Fruit fly (Drosophila melanogaster) whole organism, embryonic: Measurements from ENCODE around the gene sage.

Experiments used
- CG12299 ChIP-seq: fragments of 200-800 bp; sonication (Bioruptor generic); optimal IDR thresholded peaks from 2 replicates; lab custom pipeline; 2018; ENCODE audit warnings: missing biosample characterization, mild to moderate bottlenecking, missing genetic modification characterization
- CG12391 ChIP-seq: fragments of 200-800 bp; sonication (Bioruptor generic); optimal IDR thresholded peaks from 3 replicates; lab custom pipeline; 2018; ENCODE audit warnings: missing biosample characterization, mild to moderate bottlenecking, missing genetic modification characterization, moderate library complexity
- CG13775 ChIP-seq: fragments of 200-800 bp; sonication (Bioruptor generic); optimal IDR thresholded peaks from 3 replicates; lab custom pipeline; 2017; ENCODE audit warnings: missing biosample characterization, mild to moderate bottlenecking, missing genetic modification characterization
- CG14667 ChIP-seq: fragments of 200-800 bp; sonication (Bioruptor generic); IDR thresholded peaks from 2 replicates; pipeline ENCODE4 v1.3.6; 2022; ENCODE audit warnings: missing biosample characterization, missing genetic modification characterization
- CG15269 ChIP-seq: fragments of 200-800 bp; sonication (Bioruptor generic); optimal IDR thresholded peaks from 2 replicates; lab custom pipeline; 2018; ENCODE audit warnings: missing biosample characterization, mild to moderate bottlenecking, missing genetic modification characterization, moderate library complexity
- CG17186 ChIP-seq: fragments of 200-800 bp; sonication (Bioruptor generic); optimal IDR thresholded peaks from 3 replicates; lab custom pipeline; 2017; ENCODE audit warnings: missing biosample characterization, missing genetic modification reagents, missing genetic modification characterization
- CG17568 ChIP-seq: fragments of 200-800 bp; sonication (Bioruptor generic); optimal IDR thresholded peaks from 2 replicates; lab custom pipeline; 2018; ENCODE audit warnings: missing biosample characterization, mild to moderate bottlenecking, missing genetic modification characterization, moderate library complexity
- CG18262 ChIP-seq: fragments of 200-800 bp; optimal IDR thresholded peaks from 3 replicates; lab custom pipeline; 2019; ENCODE audit warnings: missing biosample characterization, mild to moderate bottlenecking, missing genetic modification characterization, moderate library complexity
- CG2202 ChIP-seq: fragments of 200-800 bp; sonication (Bioruptor generic); optimal IDR thresholded peaks from 2 replicates; lab custom pipeline; 2018; ENCODE audit warnings: missing biosample characterization, mild to moderate bottlenecking, missing genetic modification characterization
- CG32767 ChIP-seq: fragments of 200-800 bp; sonication (Bioruptor generic); IDR thresholded peaks from 2 replicates; pipeline ENCODE4 v1.3.6; 2022; ENCODE audit warnings: missing biosample characterization, missing genetic modification characterization
- CG34422 ChIP-seq: fragments of 200-800 bp; sonication (Bioruptor generic); IDR thresholded peaks from 3 replicates; pipeline ENCODE4 v1.3.6; 2022; ENCODE audit warnings: missing biosample characterization, missing genetic modification characterization
- CG4730 ChIP-seq: fragments of 200-800 bp; sonication (Bioruptor generic); IDR thresholded peaks from 2 replicates; pipeline ENCODE4 v1.3.6; 2022; ENCODE audit warnings: missing biosample characterization, missing genetic modification characterization
- CG6272 ChIP-seq: fragments of 200-800 bp; sonication (Bioruptor generic); IDR thresholded peaks from 2 replicates; pipeline ENCODE4 v1.3.6; 2022; ENCODE audit warnings: missing biosample characterization, missing genetic modification characterization
- CG6654 ChIP-seq: fragments of 200-800 bp; sonication (Bioruptor generic); optimal IDR thresholded peaks from 2 replicates; lab custom pipeline; 2017; ENCODE audit warnings: missing biosample characterization, mild to moderate bottlenecking, missing genetic modification characterization
- CG8281 ChIP-seq: fragments of 200-800 bp; sonication (Bioruptor generic); optimal IDR thresholded peaks from 2 replicates; lab custom pipeline; 2018; ENCODE audit warnings: missing biosample characterization, mild to moderate bottlenecking, missing genetic modification characterization, moderate library complexity
- CG8388 ChIP-seq: fragments of 200-800 bp; sonication (Bioruptor generic); optimal IDR thresholded peaks from 2 replicates; lab custom pipeline; 2019; ENCODE audit warnings: missing biosample characterization, mild to moderate bottlenecking, missing genetic modification characterization, moderate library complexity
- HLH3B ChIP-seq: fragments of 200-800 bp; sonication (Bioruptor generic); IDR thresholded peaks from 2 replicates; pipeline ENCODE4 v1.3.6; 2022; ENCODE audit warnings: missing biosample characterization, missing genetic modification characterization
- HLH54F ChIP-seq: fragments of 200-800 bp; sonication (Bioruptor generic); optimal IDR thresholded peaks from 3 replicates; lab custom pipeline; 2016; ENCODE audit warnings: missing biosample characterization, missing genetic modification characterization
- HmgZ ChIP-seq: fragments of 200-800 bp; sonication (Bioruptor generic); optimal IDR thresholded peaks from 2 replicates; lab custom pipeline; 2018; ENCODE audit warnings: missing biosample characterization, mild to moderate bottlenecking, missing genetic modification characterization
- Med ChIP-seq: fragments of 200-800 bp; sonication (Bioruptor generic); peaks from one replicate; lab custom pipeline; 2016; ENCODE audit warnings: missing biosample characterization, missing genetic modification characterization, mild to moderate bottlenecking, inconsistent platforms, moderate library complexity
- NK7.1 ChIP-seq: fragments of 200-800 bp; sonication (Bioruptor generic); optimal IDR thresholded peaks from 3 replicates; lab custom pipeline; 2016; ENCODE audit warnings: missing biosample characterization, missing genetic modification characterization
- Nf-YA ChIP-seq: fragments of 200-800 bp; sonication (Bioruptor generic); IDR thresholded peaks from 2 replicates; pipeline ENCODE4 v1.3.6; 2022; ENCODE audit warnings: missing biosample characterization, missing genetic modification characterization
- Oli ChIP-seq: fragments of 200-800 bp; sonication (Bioruptor generic); optimal IDR thresholded peaks from 2 replicates; lab custom pipeline; 2018; ENCODE audit warnings: missing biosample characterization, mild to moderate bottlenecking, missing genetic modification characterization, moderate library complexity
- Optix ChIP-seq: fragments of 200-800 bp; sonication (Bioruptor generic); IDR thresholded peaks from 3 replicates; pipeline ENCODE4 v1.3.6; 2022; ENCODE audit warnings: missing biosample characterization, missing genetic modification characterization
- Sin3A ChIP-seq: fragments of >200 bp; optimal IDR thresholded peaks from 2 replicates; lab custom pipeline; 2018
- Sox100B ChIP-seq: fragments of 200-800 bp; sonication (Bioruptor generic); optimal IDR thresholded peaks from 3 replicates; lab custom pipeline; 2018; ENCODE audit warnings: missing biosample characterization, mild to moderate bottlenecking, missing genetic modification characterization
- TFAM ChIP-seq: fragments of 200-800 bp; sonication (Bioruptor generic); optimal IDR thresholded peaks from 2 replicates; lab custom pipeline; 2017; ENCODE audit warnings: missing biosample characterization, missing genetic modification characterization, inconsistent platforms
- az2 ChIP-seq: fragments of 200-800 bp; sonication (Bioruptor generic); optimal IDR thresholded peaks from 3 replicates; lab custom pipeline; 2016; ENCODE audit warnings: missing biosample characterization, missing genetic modification characterization
- br ChIP-seq: fragments of >200 bp; optimal IDR thresholded peaks from 2 replicates; lab custom pipeline; 2017
- cato ChIP-seq: fragments of 200-800 bp; sonication (Bioruptor generic); optimal IDR thresholded peaks from 2 replicates; lab custom pipeline; 2016; ENCODE audit warnings: missing biosample characterization, missing genetic modification characterization, borderline replicate concordance
- caup ChIP-seq: fragments of 200-800 bp; sonication (Bioruptor generic); optimal IDR thresholded peaks from 3 replicates; lab custom pipeline; 2017; ENCODE audit warnings: missing biosample characterization, mild to moderate bottlenecking, missing genetic modification characterization, moderate library complexity; ENCODE audit not compliant: severe bottlenecking
- chif ChIP-seq, 2 experiments: fragments of 200-800 bp; sonication (Bioruptor generic); optimal IDR thresholded peaks; 3 replicates each; lab custom pipeline; 2016; ENCODE audit warnings: missing biosample characterization in 2 of 2, missing genetic modification characterization in 2 of 2
- dan ChIP-seq: fragments of 200-800 bp; sonication (Bioruptor generic); IDR thresholded peaks from 2 replicates; pipeline ENCODE4 v1.3.6; 2022; ENCODE audit warnings: missing biosample characterization, missing genetic modification characterization
- dmrt11E ChIP-seq: fragments of 200-800 bp; sonication (Bioruptor generic); optimal IDR thresholded peaks from 3 replicates; lab custom pipeline; 2018; ENCODE audit warnings: missing biosample characterization, mild to moderate bottlenecking, missing genetic modification characterization, moderate library complexity
- dysf ChIP-seq: fragments of 200-800 bp; sonication (Bioruptor generic); IDR thresholded peaks from 3 replicates; pipeline ENCODE4 v1.3.6; 2022; ENCODE audit warnings: missing biosample characterization, missing genetic modification characterization
- eve ChIP-seq, 2 experiments: fragments of >200 bp; optimal IDR thresholded peaks; 2 replicates each; lab custom pipeline; 2017; ENCODE audit warnings: missing biosample characterization in 2 of 2, missing genetic modification characterization in 2 of 2
- gro ChIP-seq: fragments of 200-800 bp; sonication (Bioruptor generic); optimal IDR thresholded peaks from 2 replicates; lab custom pipeline; 2016; ENCODE audit warnings: missing biosample characterization, missing genetic modification characterization
- lbe ChIP-seq: fragments of 200-800 bp; sonication (Bioruptor generic); optimal IDR thresholded peaks from 2 replicates; lab custom pipeline; 2016; ENCODE audit warnings: missing biosample characterization, mild to moderate bottlenecking, missing genetic modification characterization
- mirr ChIP-seq: fragments of 200-800 bp; sonication (Bioruptor generic); optimal IDR thresholded peaks from 3 replicates; lab custom pipeline; 2018; ENCODE audit warnings: missing biosample characterization, mild to moderate bottlenecking, missing genetic modification characterization
- nau ChIP-seq: fragments of 200-800 bp; sonication (Bioruptor generic); optimal IDR thresholded peaks from 3 replicates; lab custom pipeline; 2017; ENCODE audit warnings: missing biosample characterization, mild to moderate bottlenecking, missing genetic modification characterization, missing genetic modification reagents
- odd ChIP-seq: fragments of 200-800 bp; sonication (Bioruptor generic); optimal IDR thresholded peaks from 2 replicates; lab custom pipeline; 2017; ENCODE audit warnings: missing biosample characterization, mild to moderate bottlenecking, missing genetic modification characterization
- pan ChIP-seq, 4 experiments: fragments of >200 bp in 3 of 4; fragments of 200-800 bp in 1 of 4; sonication (Bioruptor generic) in 1 of 4; optimal IDR thresholded peaks in 3 of 4; IDR thresholded peaks in 1 of 4; 2 replicates each; pipeline versions ENCODE4 v1.3.6 to Lab custom; 2017 to 2022; ENCODE audit warnings: missing biosample characterization in 2 of 4, missing genetic modification characterization in 2 of 4, mixed read lengths in 1 of 4
- peb ChIP-seq: fragments of 200-800 bp; sonication (Bioruptor generic); IDR thresholded peaks from 2 replicates; pipeline ENCODE4 v1.3.6; 2022; ENCODE audit warnings: missing biosample characterization, missing genetic modification characterization
- ranshi ChIP-seq: fragments of 200-800 bp; sonication (Bioruptor generic); IDR thresholded peaks from 2 replicates; pipeline ENCODE4 v1.3.6; 2022; ENCODE audit warnings: missing biosample characterization, missing genetic modification characterization
- repo ChIP-seq: fragments of 200-800 bp; sonication (Bioruptor generic); optimal IDR thresholded peaks from 2 replicates; lab custom pipeline; 2016; ENCODE audit warnings: missing biosample characterization, missing genetic modification characterization
- sd ChIP-seq: fragments of 200-800 bp; sonication (Bioruptor generic); optimal IDR thresholded peaks from 3 replicates; lab custom pipeline; 2018; ENCODE audit warnings: missing biosample characterization, mild to moderate bottlenecking, missing genetic modification characterization, moderate library complexity
- sna ChIP-seq: fragments of 200-800 bp; sonication (Bioruptor generic); IDR thresholded peaks from 2 replicates; pipeline ENCODE4 v1.3.6; 2022; ENCODE audit warnings: missing biosample characterization, missing genetic modification characterization; ENCODE audit not compliant: partially characterized antibody
- sr ChIP-seq: fragments of 200-800 bp; sonication (Bioruptor generic); IDR thresholded peaks from 3 replicates; pipeline ENCODE4 v1.3.6; 2022; ENCODE audit warnings: missing biosample characterization, missing genetic modification characterization
- tgo ChIP-seq: fragments of 200-800 bp; sonication (Bioruptor generic); IDR thresholded peaks from 3 replicates; pipeline ENCODE4 v1.3.6; 2022; ENCODE audit warnings: missing biosample characterization, missing genetic modification characterization
- tll ChIP-seq, 2 experiments: fragments of 200-800 bp in 1 of 2; fragments of >200 bp in 1 of 2; sonication (Bioruptor generic) in 1 of 2; optimal IDR thresholded peaks; 2 replicates each; lab custom pipeline; 2017 to 2019; ENCODE audit warnings: missing biosample characterization in 2 of 2, missing genetic modification characterization in 2 of 2, mild to moderate bottlenecking in 1 of 2, moderate library complexity in 1 of 2
- unpg ChIP-seq: fragments of 200-800 bp; sonication (Bioruptor generic); optimal IDR thresholded peaks from 3 replicates; lab custom pipeline; 2018; ENCODE audit warnings: missing biosample characterization, mild to moderate bottlenecking, missing genetic modification characterization, moderate library complexity

The sage gene

DNA sequence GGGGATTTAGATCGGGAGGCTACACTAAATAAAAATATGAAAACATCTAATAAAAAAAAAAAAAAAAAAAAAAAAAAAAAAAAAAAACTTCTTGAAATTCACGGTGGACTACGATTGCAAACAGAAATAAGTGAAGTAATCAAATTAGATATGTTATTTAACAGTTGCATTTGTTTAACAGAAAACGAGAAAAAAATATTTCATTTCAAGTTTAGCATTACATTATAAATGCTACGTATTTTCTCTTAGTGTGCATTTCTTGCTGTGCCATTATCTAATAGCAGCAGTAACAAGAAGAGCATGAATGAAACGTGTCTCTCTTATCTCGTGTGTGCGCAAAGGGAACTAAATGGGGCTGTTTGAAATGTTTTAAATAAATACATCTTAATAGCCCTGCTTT lies 39.1 kb downstream of the sage start (continued):
- TF ChIP-seq dan (GFP tag; lab: Robert Waterston, UW), result no peak
- no peak for TF ChIP-seq Optix
- no peak for TF ChIP-seq Sin3A
- TF ChIP-seq tgo (GFP tag; lab: Robert Waterston, UW), result peak; percentile 80
- TF ChIP-seq CG12391 (tag; lab: Kevin White, UChicago), result peak; percentile 54
- TF ChIP-seq CG17568 (GFP tag; lab: Kevin White, UChicago), result peak; percentile 21
- TF ChIP-seq CG4730 (GFP tag; lab: Robert Waterston, UW), result peak; percentile 45; the same call in 1 of the 2 replicates
- peak; percentile 45 for TF ChIP-seq cato (GFP tag; lab: Kevin White, UChicago)
- TF ChIP-seq gro, result no peak
- peak; percentile 35 for TF ChIP-seq CG8281 (tag; lab: Kevin White, UChicago)
- TF ChIP-seq HmgZ (tag; lab: Kevin White, UChicago), result no peak
- TF ChIP-seq dmrt11E (tag; lab: Kevin White, UChicago), result peak; percentile 61
- no peak for TF ChIP-seq mirr (GFP tag; lab: Kevin White, UChicago)
- TF ChIP-seq Nf-YA (GFP tag; lab: Robert Waterston, UW), result no peak
- TF ChIP-seq peb (GFP tag; lab: Robert Waterston, UW), result no peak
- TF ChIP-seq CG2202 (tag; lab: Kevin White, UChicago), result no peak
- peak; percentile 1 for TF ChIP-seq sd (tag; lab: Kevin White, UChicago)
- TF ChIP-seq odd, result no peak
- TF ChIP-seq CG15269 (tag; lab: Kevin White, UChicago), result peak; percentile 70
- TF ChIP-seq repo (GFP tag; lab: Kevin White, UChicago), result peak; percentile 9
- peak; percentile 52 for TF ChIP-seq CG6272 (GFP tag; lab: Robert Waterston, UW)
- peak; percentile 16 for TF ChIP-seq NK7.1 (GFP tag; lab: Kevin White, UChicago)
- no peak for TF ChIP-seq nau (GFP tag; lab: Kevin White, UChicago)
- no peak for TF ChIP-seq TFAM (GFP tag; lab: Kevin White, UChicago)
- peak; percentile 61; the same call in 2 of the 3 replicates for TF ChIP-seq CG34422 (GFP tag; lab: Robert Waterston, UW)
- TF ChIP-seq caup (GFP tag; lab: Kevin White, UChicago), result peak; percentile 34
- peak; percentile 80 for TF ChIP-seq CG32767 (GFP tag; lab: Robert Waterston, UW)
- peak; percentile 65; the same call in 1 of the 2 replicates for TF ChIP-seq ranshi (GFP tag; lab: Robert Waterston, UW)
- peak; percentile 45 for TF ChIP-seq CG6654 (GFP tag; lab: Kevin White, UChicago)
- TF ChIP-seq CG12299, result no peak
- no peak for TF ChIP-seq pan (optimal IDR thresholded peaks at IDR 0.05; lab: Kevin White, UChicago)
- peak in 1 of 2 experiments; percentile 75 for TF ChIP-seq pan (GFP tag; optimal IDR thresholded peaks at IDR 0.05 in 1 of 2, IDR thresholded peaks at IDR 0.05 in 1 of 2)
- TF ChIP-seq eve (GFP tag; optimal IDR thresholded peaks at IDR 0.05; lab: Kevin White, UChicago), result no peak
- peak; percentile 61; the same call in 1 of the 2 replicates for TF ChIP-seq CG14667 (GFP tag; lab: Robert Waterston, UW)
- TF ChIP-seq Oli (tag; lab: Kevin White, UChicago), result peak; percentile 64
- no peak for TF ChIP-seq sr (GFP tag; lab: Robert Waterston, UW)
- TF ChIP-seq CG18262 (tag; lab: Kevin White, UChicago), result peak; percentile 86
- peak; percentile 67 for TF ChIP-seq Med (GFP tag; lab: Kevin White, UChicago)
- TF ChIP-seq dysf (GFP tag; lab: Robert Waterston, UW), result peak; percentile 81
- no peak for TF ChIP-seq sna (GFP tag; lab: Robert Waterston, UW)
- TF ChIP-seq CG13775 (GFP tag; lab: Kevin White, UChicago), result peak; percentile 32
- peak; percentile 69 for TF ChIP-seq CG8388 (GFP tag; lab: Kevin White, UChicago)
- TF ChIP-seq tll (GFP tag; optimal IDR thresholded peaks at IDR 0.05; lab: Kevin White, UChicago), result no peak
- peak; percentile 51 for TF ChIP-seq az2 (GFP tag; lab: Kevin White, UChicago)
- peak; percentile 61 to 70 for TF ChIP-seq chif (GFP tag; optimal IDR thresholded peaks at IDR 0.05; lab: Kevin White, UChicago)
- no peak for TF ChIP-seq br (lab: Kevin White, UChicago)
- peak; percentile 81 for TF ChIP-seq unpg (GFP tag; lab: Kevin White, UChicago)
- TF ChIP-seq Sox100B (GFP tag; lab: Kevin White, UChicago), result peak; percentile 84
- TF ChIP-seq CG17186 (GFP tag; lab: Kevin White, UChicago), result no peak
- TF ChIP-seq HLH3B (GFP tag; lab: Robert Waterston, UW), result peak; percentile 73
- peak; percentile 9 for TF ChIP-seq HLH54F
- TF ChIP-seq lbe (GFP tag; lab: Kevin White, UChicago), result no peak
